Worm (Caenorhabditis elegans) whole organism, late embryonic: ENCODE results near the gene tag-89.

Source experiments
- C08G9.2 ChIP-seq: sonication (generic microtip); optimal IDR thresholded peaks from 2 replicates; lab custom pipeline; 2016; ENCODE audit warnings: mild to moderate bottlenecking, missing genetic modification characterization, moderate library complexity, missing compliant biosample characterization
- K02D7.2 ChIP-seq: sonication (generic microtip); optimal IDR thresholded peaks from 2 replicates; lab custom pipeline; 2017; ENCODE audit warnings: mild to moderate bottlenecking, missing genetic modification characterization, missing compliant biosample characterization
- Y22D7AL.16 ChIP-seq: sonication (generic microtip); optimal IDR thresholded peaks from 2 replicates; lab custom pipeline; 2016; ENCODE audit warnings: missing genetic modification characterization, missing compliant biosample characterization
- ama-1 ChIP-seq: fragments of 150-350 bp; optimal IDR thresholded peaks from 2 replicates; lab custom pipeline; 2014
- ceh-18 ChIP-seq: sonication (generic microtip); optimal IDR thresholded peaks from 2 replicates; lab custom pipeline; 2016; ENCODE audit warnings: missing genetic modification characterization, missing compliant biosample characterization
- ceh-19 ChIP-seq: fragments of 200-800 bp; sonication (Bioruptor generic); optimal IDR thresholded peaks from 2 replicates; lab custom pipeline; 2018; ENCODE audit warnings: mild to moderate bottlenecking, missing genetic modification characterization, missing compliant biosample characterization
- ceh-2 ChIP-seq: sonication (generic microtip); optimal IDR thresholded peaks from 2 replicates; lab custom pipeline; 2016; ENCODE audit warnings: missing genotype, missing genetic modification characterization, missing compliant biosample characterization
- ceh-22 ChIP-seq: sonication (generic microtip); optimal IDR thresholded peaks from 2 replicates; lab custom pipeline; 2017; ENCODE audit warnings: missing biosample characterization, missing genetic modification characterization
- ceh-30 ChIP-seq: fragments of 150-350 bp; optimal IDR thresholded peaks from 2 replicates; lab custom pipeline; 2014; ENCODE audit warnings: missing biosample characterization, missing genetic modification characterization
- ceh-31 ChIP-seq: sonication (generic microtip); optimal IDR thresholded peaks from 2 replicates; lab custom pipeline; 2016; ENCODE audit warnings: missing genetic modification characterization, missing compliant biosample characterization
- ceh-45 ChIP-seq: fragments of 200-800 bp; sonication (Bioruptor generic); IDR thresholded peaks from 2 replicates; pipeline ENCODE4 v1.3.6; 2022; ENCODE audit warnings: missing genetic modification reagents, missing genetic modification characterization, missing compliant biosample characterization
- ceh-48 ChIP-seq: sonication (generic microtip); optimal IDR thresholded peaks from 2 replicates; lab custom pipeline; 2016; ENCODE audit warnings: missing genetic modification characterization, inconsistent platforms, missing compliant biosample characterization
- ceh-6 ChIP-seq: fragments of 200-800 bp; sonication (Bioruptor generic); optimal IDR thresholded peaks from 2 replicates; lab custom pipeline; 2018; ENCODE audit warnings: mild to moderate bottlenecking, missing genetic modification characterization, missing compliant biosample characterization
- ceh-9 ChIP-seq: sonication (generic microtip); optimal IDR thresholded peaks from 2 replicates; lab custom pipeline; 2016; ENCODE audit warnings: mild to moderate bottlenecking, missing genetic modification characterization, inconsistent platforms, missing compliant biosample characterization
- che-1 ChIP-seq: sonication (generic microtip); optimal IDR thresholded peaks from 2 replicates; lab custom pipeline; 2016; ENCODE audit warnings: mild to moderate bottlenecking, missing genetic modification characterization, missing compliant biosample characterization
- dmd-4 ChIP-seq: sonication (generic microtip); optimal IDR thresholded peaks from 2 replicates; lab custom pipeline; 2016; ENCODE audit warnings: borderline replicate concordance, missing genetic modification characterization, missing compliant biosample characterization
- elt-2 ChIP-seq: sonication (generic microtip); optimal IDR thresholded peaks from 2 replicates; lab custom pipeline; 2016; ENCODE audit warnings: missing genetic modification reagents, missing genetic modification characterization, missing compliant biosample characterization
- eyg-1 ChIP-seq: sonication (generic microtip); optimal IDR thresholded peaks from 2 replicates; lab custom pipeline; 2016; ENCODE audit warnings: missing genotype, missing genetic modification characterization, missing compliant biosample characterization
- hlh-15 ChIP-seq: sonication (generic microtip); optimal IDR thresholded peaks from 2 replicates; lab custom pipeline; 2016; ENCODE audit warnings: missing genetic modification characterization, missing compliant biosample characterization
- hlh-8 ChIP-seq: sonication (generic microtip); optimal IDR thresholded peaks from 2 replicates; lab custom pipeline; 2016; ENCODE audit warnings: missing genotype, missing genetic modification characterization, missing compliant biosample characterization
- lim-6 ChIP-seq: sonication (generic microtip); optimal IDR thresholded peaks from 2 replicates; lab custom pipeline; 2016; ENCODE audit warnings: missing genetic modification characterization, missing compliant biosample characterization
- lin-11 ChIP-seq: fragments of 200-800 bp; sonication (Bioruptor generic); optimal IDR thresholded peaks from 2 replicates; lab custom pipeline; 2018; ENCODE audit warnings: mild to moderate bottlenecking, missing genetic modification characterization, missing compliant biosample characterization
- mec-3 ChIP-seq: sonication (generic microtip); optimal IDR thresholded peaks from 2 replicates; lab custom pipeline; 2016; ENCODE audit warnings: borderline replicate concordance, missing genetic modification characterization, missing compliant biosample characterization
- nfya-1 ChIP-seq: sonication (generic microtip); optimal IDR thresholded peaks from 2 replicates; lab custom pipeline; 2017; ENCODE audit warnings: missing genetic modification characterization, mild to moderate bottlenecking, missing compliant biosample characterization, antibody characterized with exemption, moderate library complexity
- nhr-11 ChIP-seq: fragments of 150-350 bp; optimal IDR thresholded peaks from 2 replicates; lab custom pipeline; 2014; ENCODE audit warnings: missing biosample characterization, missing genetic modification characterization
- nhr-232 ChIP-seq: sonication (generic microtip); optimal IDR thresholded peaks from 2 replicates; lab custom pipeline; 2016; ENCODE audit warnings: missing genetic modification characterization, missing compliant biosample characterization
- npax-4 ChIP-seq: sonication (generic microtip); optimal IDR thresholded peaks from 2 replicates; lab custom pipeline; 2016; ENCODE audit warnings: missing genetic modification characterization, missing compliant biosample characterization
- odd-2 ChIP-seq: sonication (generic microtip); optimal IDR thresholded peaks from 2 replicates; lab custom pipeline; 2017; ENCODE audit warnings: antibody characterized with exemption, mild to moderate bottlenecking, missing genetic modification characterization, missing compliant biosample characterization
- pax-1 ChIP-seq: fragments of 150-350 bp; optimal IDR thresholded peaks from 2 replicates; lab custom pipeline; 2014; ENCODE audit warnings: missing biosample characterization, missing genetic modification characterization
- pha-4 ChIP-seq: fragments of 150-350 bp; optimal IDR thresholded peaks from 2 replicates; lab custom pipeline; 2018; ENCODE audit warnings: missing biosample characterization, missing genetic modification reagents, missing genetic modification characterization
- ref-2 ChIP-seq: sonication (generic microtip); optimal IDR thresholded peaks from 2 replicates; lab custom pipeline; 2016; ENCODE audit warnings: missing genetic modification characterization, missing compliant biosample characterization
- sdc-2 ChIP-seq: sonication (generic microtip); optimal IDR thresholded peaks from 2 replicates; lab custom pipeline; 2016; ENCODE audit warnings: missing genotype, missing genetic modification characterization, missing compliant biosample characterization
- syd-9 ChIP-seq: sonication (generic microtip); optimal IDR thresholded peaks from 2 replicates; lab custom pipeline; 2016; ENCODE audit warnings: mild to moderate bottlenecking, missing genetic modification characterization, moderate library complexity, missing compliant biosample characterization
- tbx-7 ChIP-seq: sonication (generic microtip); optimal IDR thresholded peaks from 2 replicates; lab custom pipeline; 2016; ENCODE audit warnings: missing genotype, missing genetic modification characterization, missing compliant biosample characterization
- unc-3 ChIP-seq, 2 experiments: fragments of 200-800 bp in 1 of 2; sonication (Bioruptor generic) in 1 of 2; sonication (generic microtip) in 1 of 2; conservative IDR thresholded peaks in 1 of 2; optimal IDR thresholded peaks in 1 of 2; 2 replicates each; pipeline versions ENCODE4 v1.3.6 to Lab custom; 2016 to 2022; ENCODE audit warnings: missing compliant biosample characterization in 2 of 2, missing genetic modification characterization in 2 of 2, missing genetic modification reagents in 1 of 2
- unc-42 ChIP-seq: sonication (generic microtip); optimal IDR thresholded peaks from 2 replicates; lab custom pipeline; 2016; ENCODE audit warnings: missing genotype, missing genetic modification characterization, missing compliant biosample characterization
- unc-86 ChIP-seq: sonication (generic microtip); optimal IDR thresholded peaks from 2 replicates; lab custom pipeline; 2016; ENCODE audit warnings: missing genetic modification characterization, missing compliant biosample characterization
- ztf-16 ChIP-seq: sonication (generic microtip); optimal IDR thresholded peaks from 2 replicates; lab custom pipeline; 2017; ENCODE audit warnings: missing genetic modification characterization, missing compliant biosample characterization

The tag-89 gene

ce11 chrIV:11371645-11372044 lies 22.7 kb upstream of the tag-89 start, which contains the start of gene sec-31 (continued):
- TF ChIP-seq unc-86 (tag; lab: Kevin White, UChicago) (no peak), hlh-8 (tag; lab: Kevin White, UChicago) (no peak), ceh-45 (GFP tag; lab: Robert Waterston, UW) (no peak)

- TF ChIP-seq unc-86 (tag; lab: Kevin White, UChicago) (no peak), ceh-2 (tag; lab: Kevin White, UChicago) (no peak), npax-4 (tag; lab: Kevin White, UChicago) (no peak), odd-2 (tag; lab: Kevin White, UChicago) (no peak), unc-42 (tag; lab: Kevin White, UChicago) (no peak), elt-2 (tag; lab: Kevin White, UChicago) (no peak), Y22D7AL.16 (tag; lab: Kevin White, UChicago) (no peak), ceh-31 (tag; lab: Kevin White, UChicago) (no peak), ceh-45 (GFP tag; lab: Robert Waterston, UW) (no peak), pha-4 (tag; lab: Kevin White, UChicago) (no peak), sdc-2 (tag; lab: Kevin White, UChicago) (no peak), C08G9.2 (tag; lab: Kevin White, UChicago) (no peak), mec-3 (no peak), ceh-6 (GFP tag; lab: Kevin White, UChicago) (no peak), unc-3 (GFP tag; conservative IDR thresholded peaks at IDR 0.05; lab: Robert Waterston, UW) (no peak), unc-3 (tag; optimal IDR thresholded peaks at IDR 0.05; lab: Kevin White, UChicago) (no peak), ceh-48 (tag; lab: Kevin White, UChicago) (no peak)
Measured at ce11 chrIV:11372366-11372997, 21.9 kb upstream of the tag-89 start, which contains the start of gene cbd-1. cbd-1 (plus strand) TSS chrIV:11372991.

ce11 chrIV:11375713-11376112 lies 18.6 kb upstream of the tag-89 start:
- no peak for TF ChIP-seq ceh-22
- TF ChIP-seq ztf-16 (tag; lab: Kevin White, UChicago), result no peak
- no peak for TF ChIP-seq ceh-19 (GFP tag; lab: Kevin White, UChicago)
- TF ChIP-seq pha-4 (tag; lab: Kevin White, UChicago), result no peak
- no peak for TF ChIP-seq unc-42 (tag; lab: Kevin White, UChicago)
- no peak for TF ChIP-seq tbx-7 (tag; lab: Kevin White, UChicago)
- no peak for TF ChIP-seq nfya-1 (tag; lab: Kevin White, UChicago)
- TF ChIP-seq lin-11, result no peak

- no peak for TF ChIP-seq ama-1 (lab: Kevin White, UChicago)
- TF ChIP-seq nhr-232, result no peak
- no peak for TF ChIP-seq ceh-48 (tag; lab: Kevin White, UChicago)
- no peak for TF ChIP-seq ref-2 (tag; lab: Kevin White, UChicago)
- TF ChIP-seq nhr-11 (tag; lab: Kevin White, UChicago), result no peak
- TF ChIP-seq ceh-31 (tag; lab: Kevin White, UChicago), result no peak
- TF ChIP-seq ceh-30, result no peak
- no peak for TF ChIP-seq lin-11
- no peak for TF ChIP-seq K02D7.2 (tag; lab: Kevin White, UChicago)
- no peak for TF ChIP-seq ceh-18 (tag; lab: Kevin White, UChicago)
- no peak for TF ChIP-seq ceh-9 (tag; lab: Kevin White, UChicago)
- TF ChIP-seq hlh-15 (tag; lab: Kevin White, UChicago), result no peak
- no peak for TF ChIP-seq odd-2 (tag; lab: Kevin White, UChicago)
- TF ChIP-seq che-1 (tag; lab: Kevin White, UChicago), result no peak
- no peak for TF ChIP-seq lim-6
- no peak for TF ChIP-seq dmd-4
- no peak for TF ChIP-seq pax-1
- no peak for TF ChIP-seq mec-3
- TF ChIP-seq eyg-1, result no peak
- TF ChIP-seq syd-9 (tag; lab: Kevin White, UChicago), result no peak
Measured at ce11 chrIV:11377439-11377838, 16.9 kb upstream of the tag-89 start.
